Fruit fly (Drosophila melanogaster) whole organism, embryonic: ENCODE results near the gene Wdfy2.

Source experiments
- CG10274 ChIP-seq: fragments of 200-800 bp; sonication (Bioruptor generic); optimal IDR thresholded peaks from 3 replicates; lab custom pipeline; 2017; ENCODE audit warnings: missing biosample characterization, mild to moderate bottlenecking, missing genetic modification characterization
- CG10543 ChIP-seq: fragments of 200-800 bp; sonication (Bioruptor generic); optimal IDR thresholded peaks from 3 replicates; lab custom pipeline; 2017; ENCODE audit warnings: missing biosample characterization, mild to moderate bottlenecking, missing genetic modification characterization, moderate library complexity
- CG12071 ChIP-seq: fragments of 200-800 bp; sonication (Bioruptor generic); optimal IDR thresholded peaks from 3 replicates; lab custom pipeline; 2018; ENCODE audit warnings: missing biosample characterization, mild to moderate bottlenecking, missing genetic modification characterization
- CG12391 ChIP-seq: fragments of 200-800 bp; sonication (Bioruptor generic); optimal IDR thresholded peaks from 3 replicates; lab custom pipeline; 2018; ENCODE audit warnings: missing biosample characterization, mild to moderate bottlenecking, missing genetic modification characterization, moderate library complexity
- CG13296 ChIP-seq: fragments of 200-800 bp; sonication (Bioruptor generic); optimal IDR thresholded peaks from 3 replicates; lab custom pipeline; 2018; ENCODE audit warnings: missing biosample characterization, mild to moderate bottlenecking, missing genetic modification characterization
- CG14441 ChIP-seq: fragments of 200-800 bp; sonication (Bioruptor generic); IDR thresholded peaks from 2 replicates; pipeline ENCODE4 v1.3.6; 2022; ENCODE audit warnings: missing biosample characterization, missing genetic modification characterization
- CG1603 ChIP-seq: fragments of 200-800 bp; sonication (Bioruptor generic); optimal IDR thresholded peaks from 2 replicates; lab custom pipeline; 2019; ENCODE audit warnings: missing biosample characterization, mild to moderate bottlenecking, missing genetic modification characterization, moderate library complexity
- CG17328 ChIP-seq: fragments of 200-800 bp; sonication (Bioruptor generic); IDR thresholded peaks from 2 replicates; pipeline ENCODE4 v1.3.6; 2022; ENCODE audit warnings: missing biosample characterization, missing genetic modification characterization
- CG18262 ChIP-seq: fragments of 200-800 bp; optimal IDR thresholded peaks from 3 replicates; lab custom pipeline; 2019; ENCODE audit warnings: missing biosample characterization, mild to moderate bottlenecking, missing genetic modification characterization, moderate library complexity
- CG2116 ChIP-seq: fragments of 200-800 bp; sonication (Bioruptor generic); optimal IDR thresholded peaks from 3 replicates; lab custom pipeline; 2018; ENCODE audit warnings: missing biosample characterization, mild to moderate bottlenecking, missing genetic modification characterization
- CG30020 ChIP-seq: fragments of 200-800 bp; optimal IDR thresholded peaks from 2 replicates; lab custom pipeline; 2019; ENCODE audit warnings: missing biosample characterization, mild to moderate bottlenecking, missing genetic modification characterization, moderate library complexity
- CG3281 ChIP-seq: fragments of 200-800 bp; sonication (Bioruptor generic); optimal IDR thresholded peaks from 3 replicates; lab custom pipeline; 2017; ENCODE audit warnings: missing biosample characterization, mild to moderate bottlenecking, missing genetic modification characterization
- CG5953 ChIP-seq: fragments of 200-800 bp; sonication (Bioruptor generic); IDR thresholded peaks from 2 replicates; pipeline ENCODE4 v1.3.6; 2022; ENCODE audit warnings: missing biosample characterization, missing genetic modification characterization
- CG6175 ChIP-seq: fragments of 200-800 bp; sonication (Bioruptor generic); IDR thresholded peaks from 3 replicates; pipeline ENCODE4 v1.3.6; 2022; ENCODE audit warnings: missing biosample characterization, missing genetic modification characterization
- CG6689 ChIP-seq: fragments of 200-800 bp; sonication (Bioruptor generic); IDR thresholded peaks from 2 replicates; pipeline ENCODE4 v1.3.6; 2022; ENCODE audit warnings: missing biosample characterization, missing genetic modification characterization
- CG6854 ChIP-seq: fragments of 200-800 bp; sonication (Bioruptor generic); optimal IDR thresholded peaks from 3 replicates; lab custom pipeline; 2017; ENCODE audit warnings: missing biosample characterization, mild to moderate bottlenecking, missing genetic modification characterization
- CG7987 ChIP-seq: fragments of 200-800 bp; sonication (Bioruptor generic); optimal IDR thresholded peaks from 2 replicates; lab custom pipeline; 2018; ENCODE audit warnings: missing biosample characterization, mild to moderate bottlenecking, missing genetic modification characterization, moderate library complexity
- CG8281 ChIP-seq: fragments of 200-800 bp; sonication (Bioruptor generic); optimal IDR thresholded peaks from 2 replicates; lab custom pipeline; 2018; ENCODE audit warnings: missing biosample characterization, mild to moderate bottlenecking, missing genetic modification characterization, moderate library complexity
- D19B ChIP-seq: fragments of 200-800 bp; sonication (Bioruptor generic); optimal IDR thresholded peaks from 2 replicates; lab custom pipeline; 2017; ENCODE audit warnings: missing biosample characterization, mild to moderate bottlenecking, missing genetic modification characterization
- Dad ChIP-seq: fragments of 200-800 bp; sonication (Bioruptor generic); optimal IDR thresholded peaks from 3 replicates; lab custom pipeline; 2016; ENCODE audit warnings: missing biosample characterization, missing genetic modification characterization
- Doc3 ChIP-seq: fragments of 200-800 bp; sonication (Bioruptor generic); IDR thresholded peaks from 3 replicates; pipeline ENCODE4 v1.3.6; 2022; ENCODE audit warnings: missing biosample characterization, missing genetic modification characterization; ENCODE audit not compliant: partially characterized antibody
- Dp ChIP-seq: fragments of 200-800 bp; sonication (Bioruptor generic); optimal IDR thresholded peaks from 2 replicates; lab custom pipeline; 2018; ENCODE audit warnings: missing biosample characterization, mild to moderate bottlenecking, missing genetic modification characterization, moderate library complexity
- E2f2 ChIP-seq: fragments of 200-800 bp; sonication (Bioruptor generic); IDR thresholded peaks from 2 replicates; pipeline ENCODE4 v1.3.6; 2022; ENCODE audit warnings: missing biosample characterization, missing genetic modification characterization
- Mrtf ChIP-seq: fragments of 200-800 bp; sonication (Bioruptor generic); IDR thresholded peaks from 3 replicates; pipeline ENCODE4 v1.3.6; 2022; ENCODE audit warnings: missing biosample characterization, missing genetic modification characterization
- Oli ChIP-seq: fragments of 200-800 bp; sonication (Bioruptor generic); optimal IDR thresholded peaks from 2 replicates; lab custom pipeline; 2018; ENCODE audit warnings: missing biosample characterization, mild to moderate bottlenecking, missing genetic modification characterization, moderate library complexity
- Sox100B ChIP-seq: fragments of 200-800 bp; sonication (Bioruptor generic); optimal IDR thresholded peaks from 3 replicates; lab custom pipeline; 2018; ENCODE audit warnings: missing biosample characterization, mild to moderate bottlenecking, missing genetic modification characterization
- Taf1 ChIP-seq: fragments of 200-800 bp; sonication (Bioruptor generic); IDR thresholded peaks from 2 replicates; pipeline ENCODE4 v1.3.6; 2022; ENCODE audit warnings: missing biosample characterization, missing genetic modification characterization
- Trl ChIP-seq, 3 experiments: fragments of >200 bp in 2 of 3; fragments of 200-800 bp in 1 of 3; sonication (Bioruptor generic) in 1 of 3; optimal IDR thresholded peaks; 2 replicates in 1 of 3; 3 replicates in 2 of 3; lab custom pipeline; 2016 to 2017; ENCODE audit warnings: missing biosample characterization in 1 of 3, missing genetic modification characterization in 1 of 3
- al ChIP-seq: fragments of 200-800 bp; sonication (Bioruptor generic); IDR thresholded peaks from 2 replicates; pipeline ENCODE4 v1.3.6; 2022; ENCODE audit warnings: missing biosample characterization, missing genetic modification characterization
- amos ChIP-seq: fragments of 200-800 bp; sonication (Bioruptor generic); IDR thresholded peaks from 2 replicates; pipeline ENCODE4 v1.3.6; 2022; ENCODE audit warnings: missing biosample characterization, missing genetic modification characterization; ENCODE audit not compliant: partially characterized antibody
- bbx ChIP-seq: fragments of 200-800 bp; sonication (Bioruptor generic); IDR thresholded peaks from 2 replicates; pipeline ENCODE4 v1.3.6; 2022; ENCODE audit warnings: missing biosample characterization, missing genetic modification characterization; ENCODE audit not compliant: partially characterized antibody
- cg ChIP-seq: fragments of 200-800 bp; sonication (Bioruptor generic); optimal IDR thresholded peaks from 3 replicates; lab custom pipeline; 2019; ENCODE audit warnings: missing biosample characterization, mild to moderate bottlenecking, missing genetic modification characterization, moderate library complexity
- corto ChIP-seq: fragments of 200-800 bp; sonication (Bioruptor generic); optimal IDR thresholded peaks from 2 replicates; lab custom pipeline; 2016; ENCODE audit warnings: missing biosample characterization, mild to moderate bottlenecking, missing genetic modification characterization, moderate library complexity
- croc ChIP-seq: fragments of 200-800 bp; sonication (Bioruptor generic); conservative IDR thresholded peaks from 3 replicates; pipeline ENCODE4 v1.3.6; 2022; ENCODE audit warnings: missing biosample characterization, missing genetic modification characterization
- crp ChIP-seq, 2 experiments: fragments of 200-800 bp; sonication (Bioruptor generic); optimal IDR thresholded peaks; 2 replicates in 1 of 2; 3 replicates in 1 of 2; lab custom pipeline; 2017; ENCODE audit warnings: missing biosample characterization in 2 of 2, missing genetic modification characterization in 2 of 2, mild to moderate bottlenecking in 1 of 2, moderate library complexity in 1 of 2
- gsb ChIP-seq: fragments of 200-800 bp; sonication (Bioruptor generic); IDR thresholded peaks from 2 replicates; pipeline ENCODE4 v1.3.6; 2022; ENCODE audit warnings: missing biosample characterization, missing genetic modification characterization
- her ChIP-seq: fragments of 200-800 bp; sonication (Bioruptor generic); optimal IDR thresholded peaks from 2 replicates; lab custom pipeline; 2016; ENCODE audit warnings: missing biosample characterization, missing genetic modification characterization
- hth ChIP-seq: fragments of >200 bp; optimal IDR thresholded peaks from 2 replicates; lab custom pipeline; 2017; ENCODE audit warnings: inconsistent platforms
- mam ChIP-seq: fragments of 200-800 bp; sonication (Bioruptor generic); optimal IDR thresholded peaks from 3 replicates; lab custom pipeline; 2016; ENCODE audit warnings: missing biosample characterization, missing genetic modification characterization
- mirr ChIP-seq: fragments of 200-800 bp; sonication (Bioruptor generic); optimal IDR thresholded peaks from 3 replicates; lab custom pipeline; 2018; ENCODE audit warnings: missing biosample characterization, mild to moderate bottlenecking, missing genetic modification characterization
- nau ChIP-seq: fragments of 200-800 bp; sonication (Bioruptor generic); optimal IDR thresholded peaks from 3 replicates; lab custom pipeline; 2017; ENCODE audit warnings: missing biosample characterization, mild to moderate bottlenecking, missing genetic modification characterization, missing genetic modification reagents
- nmo ChIP-seq: fragments of 200-800 bp; sonication (Bioruptor generic); optimal IDR thresholded peaks from 2 replicates; lab custom pipeline; 2018; ENCODE audit warnings: missing biosample characterization, mild to moderate bottlenecking, missing genetic modification characterization, moderate library complexity
- peb ChIP-seq: fragments of 200-800 bp; sonication (Bioruptor generic); IDR thresholded peaks from 2 replicates; pipeline ENCODE4 v1.3.6; 2022; ENCODE audit warnings: missing biosample characterization, missing genetic modification characterization
- row ChIP-seq: fragments of 200-800 bp; sonication (Bioruptor generic); IDR thresholded peaks from 3 replicates; pipeline ENCODE4 v1.3.6; 2022; ENCODE audit warnings: missing biosample characterization, missing genetic modification characterization
- schlank ChIP-seq: fragments of 200-800 bp; sonication (Bioruptor generic); optimal IDR thresholded peaks from 2 replicates; lab custom pipeline; 2018; ENCODE audit warnings: missing biosample characterization, mild to moderate bottlenecking, missing genetic modification characterization
- scrt ChIP-seq: fragments of 200-800 bp; sonication (Bioruptor generic); optimal IDR thresholded peaks from 2 replicates; lab custom pipeline; 2018; ENCODE audit warnings: missing biosample characterization, mild to moderate bottlenecking, missing genetic modification characterization, moderate library complexity
- seq ChIP-seq: fragments of 200-800 bp; sonication (Bioruptor generic); IDR thresholded peaks from 2 replicates; pipeline ENCODE4 v1.3.6; 2022; ENCODE audit warnings: missing biosample characterization, missing genetic modification characterization
- trem ChIP-seq: fragments of 200-800 bp; optimal IDR thresholded peaks from 3 replicates; lab custom pipeline; 2019; ENCODE audit warnings: missing biosample characterization, mild to moderate bottlenecking, missing genetic modification characterization, moderate library complexity
- unc-4 ChIP-seq: fragments of 200-800 bp; sonication (Bioruptor generic); IDR thresholded peaks from 2 replicates; pipeline ENCODE4 v1.3.6; 2022; ENCODE audit warnings: missing biosample characterization, missing genetic modification characterization; ENCODE audit not compliant: partially characterized antibody
- wor ChIP-seq: fragments of 200-800 bp; sonication (Bioruptor generic); IDR thresholded peaks from 2 replicates; pipeline ENCODE4 v1.3.6; 2022; ENCODE audit warnings: missing biosample characterization, missing genetic modification characterization

Gene Wdfy2

dm6 chr2L:10435606-10436160 lies 12.6 kb downstream of the Wdfy2 start, which contains the start of the genes TBC1D16 and holn1 (continued):
- TF ChIP-seq CG17328 (no peak), CG5953 (GFP tag; lab: Robert Waterston, UW) (no peak), CG12071 (no peak), amos (GFP tag; lab: Robert Waterston, UW) (peak; percentile 55; the same call in 1 of the 2 replicates), unc-4 (GFP tag; lab: Robert Waterston, UW) (peak; percentile 64), CG10274 (GFP tag; lab: Kevin White, UChicago) (no peak), croc (no peak), peb (no peak), CG6689 (GFP tag; lab: Robert Waterston, UW) (no peak), CG8281 (tag; lab: Kevin White, UChicago) (peak; percentile 3), row (GFP tag; lab: Robert Waterston, UW) (peak; percentile 55; the same call in 1 of the 3 replicates), CG3281 (GFP tag; lab: Kevin White, UChicago) (no peak), hth (lab: Kevin White, UChicago) (no peak), corto (no peak), her (GFP tag; lab: Kevin White, UChicago) (no peak), CG12391 (peak; percentile 13), gsb (GFP tag; lab: Robert Waterston, UW) (no peak), crp (GFP tag; optimal IDR thresholded peaks at IDR 0.05; lab: Kevin White, UChicago) (peak in 1 of 2 experiments; percentile 20), CG1603 (tag; lab: Kevin White, UChicago) (peak; percentile 8), CG14441 (GFP tag; lab: Robert Waterston, UW) (no peak), seq (GFP tag; lab: Robert Waterston, UW) (no peak), E2f2 (GFP tag; lab: Robert Waterston, UW) (0 out of 2 replicates have a peak, but pooled peaks have one; percentile 18), Oli (tag; lab: Kevin White, UChicago) (no peak), Dp (peak; percentile 21), CG10543 (GFP tag; lab: Kevin White, UChicago) (no peak), mam (GFP tag; lab: Kevin White, UChicago) (no peak), schlank (tag; lab: Kevin White, UChicago) (no peak), Mrtf (no peak), trem (tag; lab: Kevin White, UChicago) (peak; percentile 35), scrt (GFP tag; lab: Kevin White, UChicago) (no peak), Taf1 (GFP tag; lab: Robert Waterston, UW) (no peak), CG6854 (GFP tag; lab: Kevin White, UChicago) (no peak), D19B (no peak), Trl (optimal IDR thresholded peaks at IDR 0.05; lab: Kevin White, UChicago) (no peak), Trl (GFP tag; optimal IDR thresholded peaks at IDR 0.05; lab: Kevin White, UChicago) (no peak), CG13296 (GFP tag; lab: Kevin White, UChicago) (peak; percentile 41), CG6175 (no peak), bbx (peak; percentile 30; the same call in 1 of the 2 replicates), CG2116 (GFP tag; lab: Kevin White, UChicago) (peak; percentile 21), CG7987 (GFP tag; lab: Kevin White, UChicago) (no peak), CG18262 (tag; lab: Kevin White, UChicago) (peak; percentile 29), CG30020 (peak; percentile 94), cg (GFP tag; lab: Kevin White, UChicago) (no peak), al (GFP tag; lab: Robert Waterston, UW) (no peak), nmo (peak; percentile 15), wor (no peak), Sox100B (GFP tag; lab: Kevin White, UChicago) (peak; percentile 31), mirr (GFP tag; lab: Kevin White, UChicago) (no peak), Doc3 (peak; percentile 27; the same call in 1 of the 3 replicates), nau (GFP tag; lab: Kevin White, UChicago) (no peak), Dad (GFP tag; lab: Kevin White, UChicago) (no peak)
